Worm (Caenorhabditis elegans) whole organism, L1 larva: Measurements from ENCODE around the gene C39D10.1.

ENCODE experiments used
- blmp-1 ChIP-seq: fragments of 150-350 bp; optimal IDR thresholded peaks from 2 replicates; lab custom pipeline; 2014; ENCODE audit warnings: missing biosample characterization, missing genetic modification characterization
- ceh-88 ChIP-seq: fragments of 200-800 bp; sonication (Bioruptor generic); IDR thresholded peaks from 2 replicates; pipeline ENCODE4 v1.3.6; 2022; ENCODE audit warnings: missing genetic modification characterization, missing compliant biosample characterization
- ceh-90 ChIP-seq: sonication (generic microtip); optimal IDR thresholded peaks from 2 replicates; lab custom pipeline; 2016; ENCODE audit warnings: missing genetic modification characterization, missing compliant biosample characterization
- ces-1 ChIP-seq: fragments of 150-350 bp; optimal IDR thresholded peaks from 2 replicates; lab custom pipeline; 2014; ENCODE audit warnings: missing biosample characterization, missing genetic modification reagents, missing genetic modification characterization
- dpl-1 ChIP-seq, 3 experiments: fragments of 150-350 bp in 2 of 3; sonication (generic microtip) in 1 of 3; optimal IDR thresholded peaks; 2 replicates each; lab custom pipeline; 2014 to 2017; ENCODE audit warnings: missing biosample characterization in 3 of 3, missing genetic modification characterization in 3 of 3, missing genetic modification reagents in 3 of 3
- dsc-1 ChIP-seq: sonication (generic microtip); optimal IDR thresholded peaks from 2 replicates; lab custom pipeline; 2016; ENCODE audit warnings: mild to moderate bottlenecking, missing genetic modification characterization, missing compliant biosample characterization
- egl-13 ChIP-seq: sonication (generic microtip); optimal IDR thresholded peaks from 2 replicates; lab custom pipeline; 2016; ENCODE audit warnings: missing genotype, missing genetic modification reagents, missing genetic modification characterization, missing compliant biosample characterization
- egl-27 ChIP-seq, 2 experiments: fragments of 150-350 bp in 1 of 2; sonication (generic microtip); optimal IDR thresholded peaks; 3 replicates each; lab custom pipeline; 2017 to 2018; ENCODE audit warnings: missing biosample characterization in 2 of 2, missing genetic modification characterization in 2 of 2, missing genetic modification reagents in 2 of 2
- elt-2 ChIP-seq: sonication (generic microtip); optimal IDR thresholded peaks from 2 replicates; lab custom pipeline; 2016; ENCODE audit warnings: missing genetic modification characterization, mild to moderate bottlenecking, inconsistent platforms, missing compliant biosample characterization, missing genetic modification reagents
- ets-5 ChIP-seq: fragments of 200-800 bp; sonication (Bioruptor generic); IDR thresholded peaks from 2 replicates; pipeline ENCODE4 v1.3.6; 2022; ENCODE audit warnings: missing genetic modification characterization, missing compliant biosample characterization
- fkh-4 ChIP-seq: sonication (generic microtip); optimal IDR thresholded peaks from 2 replicates; lab custom pipeline; 2016; ENCODE audit warnings: missing compliant biosample characterization, missing genetic modification characterization, borderline replicate concordance
- fkh-8 ChIP-seq: sonication (generic microtip); optimal IDR thresholded peaks from 2 replicates; lab custom pipeline; 2016; ENCODE audit warnings: mild to moderate bottlenecking, missing genetic modification characterization, missing compliant biosample characterization
- isw-1 ChIP-seq: fragments of 200-800 bp; sonication (Bioruptor generic); IDR thresholded peaks from 2 replicates; pipeline ENCODE4 v1.3.6; 2022; ENCODE audit warnings: missing genetic modification characterization, missing compliant biosample characterization
- jun-1 ChIP-seq: fragments of 150-350 bp; optimal IDR thresholded peaks from 2 replicates; lab custom pipeline; 2014; ENCODE audit warnings: missing biosample characterization, missing genetic modification reagents, missing genetic modification characterization
- lin-13 ChIP-seq: fragments of 150-350 bp; optimal IDR thresholded peaks from 2 replicates; lab custom pipeline; 2014; ENCODE audit warnings: missing biosample characterization, missing genetic modification reagents, missing genetic modification characterization
- lin-35 ChIP-seq, 2 experiments: fragments of 150-350 bp; optimal IDR thresholded peaks; 2 replicates each; lab custom pipeline; 2014; ENCODE audit warnings: missing biosample characterization in 2 of 2, missing genetic modification characterization in 2 of 2, missing genetic modification reagents in 2 of 2
- lir-3 ChIP-seq: sonication (generic microtip); optimal IDR thresholded peaks from 2 replicates; lab custom pipeline; 2016; ENCODE audit warnings: mild to moderate bottlenecking, missing genetic modification characterization, moderate library complexity, missing compliant biosample characterization; ENCODE audit not compliant: poor library complexity
- mdl-1 ChIP-seq, 2 experiments: fragments of 150-350 bp; optimal IDR thresholded peaks; 2 replicates each; lab custom pipeline; 2014 to 2017; ENCODE audit warnings: missing biosample characterization in 2 of 2, missing genetic modification characterization in 2 of 2, inconsistent platforms in 1 of 2
- mef-2 ChIP-seq: fragments of 150-350 bp; optimal IDR thresholded peaks from 2 replicates; lab custom pipeline; 2014; ENCODE audit warnings: missing biosample characterization, missing genetic modification characterization
- nhr-12 ChIP-seq: sonication (generic microtip); optimal IDR thresholded peaks from 2 replicates; lab custom pipeline; 2017; ENCODE audit warnings: missing biosample characterization, missing genetic modification characterization
- nhr-20 ChIP-seq: sonication (generic microtip); optimal IDR thresholded peaks from 2 replicates; lab custom pipeline; 2016; ENCODE audit warnings: mild to moderate bottlenecking, missing genetic modification characterization, missing compliant biosample characterization
- nhr-71 ChIP-seq: sonication (generic microtip); optimal IDR thresholded peaks from 2 replicates; lab custom pipeline; 2016; ENCODE audit warnings: mild to moderate bottlenecking, missing genetic modification characterization, moderate library complexity, missing compliant biosample characterization
- nhr-77 ChIP-seq: fragments of 150-350 bp; optimal IDR thresholded peaks from 2 replicates; lab custom pipeline; 2014; ENCODE audit warnings: missing biosample characterization, missing genetic modification characterization
- nhr-84 ChIP-seq: sonication (generic microtip); optimal IDR thresholded peaks from 2 replicates; lab custom pipeline; 2017; ENCODE audit warnings: missing biosample characterization, missing genetic modification characterization
- nhr-85 ChIP-seq: sonication (generic microtip); peaks from one replicate; lab custom pipeline; 2016; ENCODE audit warnings: missing genetic modification characterization, inconsistent platforms, missing compliant biosample characterization
- nhr-90 ChIP-seq: sonication (generic microtip); optimal IDR thresholded peaks from 2 replicates; lab custom pipeline; 2016; ENCODE audit warnings: mild to moderate bottlenecking, missing genetic modification characterization, missing compliant biosample characterization; ENCODE audit not compliant: poor library complexity
- pax-3 ChIP-seq: fragments of 200-800 bp; sonication (Bioruptor generic); optimal IDR thresholded peaks from 2 replicates; lab custom pipeline; 2018; ENCODE audit warnings: mild to moderate bottlenecking, missing genetic modification characterization, moderate library complexity, missing compliant biosample characterization
- skn-1 ChIP-seq: fragments of 150-350 bp; optimal IDR thresholded peaks from 2 replicates; lab custom pipeline; 2014; ENCODE audit warnings: missing biosample characterization, missing genetic modification characterization
- snpc-4 ChIP-seq: fragments of 150-350 bp; optimal IDR thresholded peaks from 2 replicates; lab custom pipeline; 2014; ENCODE audit warnings: missing biosample characterization, missing genetic modification characterization
- snu-23 ChIP-seq: sonication (generic microtip); optimal IDR thresholded peaks from 2 replicates; lab custom pipeline; 2016; ENCODE audit warnings: missing genetic modification characterization, missing compliant biosample characterization
- swsn-7 ChIP-seq: sonication (generic microtip); optimal IDR thresholded peaks from 2 replicates; lab custom pipeline; 2016; ENCODE audit warnings: missing genetic modification characterization, missing compliant biosample characterization
- unc-86 ChIP-seq: sonication (generic microtip); optimal IDR thresholded peaks from 2 replicates; lab custom pipeline; 2016; ENCODE audit warnings: missing genetic modification characterization, missing compliant biosample characterization
- unc-98 ChIP-seq: fragments of 200-800 bp; sonication (Bioruptor generic); IDR thresholded peaks from 2 replicates; pipeline ENCODE4 v1.3.6; 2022; ENCODE audit warnings: missing genetic modification characterization, missing compliant biosample characterization
- vab-15 ChIP-seq: sonication (generic microtip); optimal IDR thresholded peaks from 2 replicates; lab custom pipeline; 2017; ENCODE audit warnings: missing genotype, mild to moderate bottlenecking, missing genetic modification characterization, missing compliant biosample characterization
- ztf-4 ChIP-seq: fragments of 150-350 bp; optimal IDR thresholded peaks from 2 replicates; lab custom pipeline; 2014; ENCODE audit warnings: missing biosample characterization, missing genetic modification characterization

Gene C39D10.1

ce11 chrX:7901840-7902239 is 4.9 kb upstream of the C39D10.1 start:
- TF ChIP-seq elt-2 = peak; percentile 49
- TF ChIP-seq lin-35 (GFP tag; optimal IDR thresholded peaks at IDR 0.05; lab: Kevin White, UChicago) = peak in 1 of 2 experiments; percentile 5
- TF ChIP-seq isw-1 (GFP tag; lab: Robert Waterston, UW) = no peak

- TF ChIP-seq vab-15 (no peak), egl-27 (tag; optimal IDR thresholded peaks at IDR 0.05; lab: Kevin White, UChicago) (no peak), nhr-85 (no peak), fkh-4 (no peak), lir-3 (tag; lab: Kevin White, UChicago) (no peak), mdl-1 (tag; optimal IDR thresholded peaks at IDR 0.05; lab: Kevin White, UChicago) (no peak), ces-1 (GFP tag; lab: Kevin White, UChicago) (no peak), dpl-1 (GFP tag; optimal IDR thresholded peaks at IDR 0.05; lab: Kevin White, UChicago) (no peak), ceh-88 (GFP tag; lab: Robert Waterston, UW) (no peak), ets-5 (GFP tag; lab: Robert Waterston, UW) (no peak), nhr-71 (tag; lab: Kevin White, UChicago) (no peak), snu-23 (GFP tag; lab: Kevin White, UChicago) (no peak), lin-35 (GFP tag; optimal IDR thresholded peaks at IDR 0.05; lab: Kevin White, UChicago) (no peak), snpc-4 (no peak), ceh-90 (tag; lab: Kevin White, UChicago) (no peak)
Measured at ce11 chrX:7902976-7903375, 3.8 kb upstream of the C39D10.1 start, which contains the start of gene C39D10.11. Gene C39D10.11, plus strand, starts transcription at chrX:7903276.

- no peak for TF ChIP-seq nhr-77 (tag; lab: Kevin White, UChicago)
- TF ChIP-seq jun-1 = no peak
- TF ChIP-seq unc-86 = no peak
- no peak for TF ChIP-seq unc-98 (GFP tag; lab: Robert Waterston, UW)
- no peak for TF ChIP-seq nhr-71 (tag; lab: Kevin White, UChicago)
- TF ChIP-seq egl-13 (tag; lab: Kevin White, UChicago) = no peak
- TF ChIP-seq, all 84 proteins: peak for 0
Measured at ce11 chrX:7913830-7914229, 7.1 kb downstream of the C39D10.1 start, which contains the start of gene C39D10.7. Gene C39D10.7, minus strand, starts transcription at chrX:7913930.

ce11 chrX:7915616-7916015 is 8.9 kb downstream of the C39D10.1 start:
- TF ChIP-seq nhr-90 (tag; lab: Kevin White, UChicago) (no peak), snu-23 (GFP tag; lab: Kevin White, UChicago) (no peak), mef-2 (tag; lab: Kevin White, UChicago) (no peak), nhr-84 (tag; lab: Kevin White, UChicago) (no peak), nhr-71 (tag; lab: Kevin White, UChicago) (no peak), pax-3 (no peak), dsc-1 (tag; lab: Kevin White, UChicago) (no peak), vab-15 (no peak), nhr-12 (tag; lab: Kevin White, UChicago) (no peak), ztf-4 (tag; lab: Kevin White, UChicago) (no peak), swsn-7 (tag; lab: Kevin White, UChicago) (no peak), skn-1 (tag; lab: Kevin White, UChicago) (no peak), lin-35 (GFP tag; optimal IDR thresholded peaks at IDR 0.05; lab: Kevin White, UChicago) (no peak), isw-1 (GFP tag; lab: Robert Waterston, UW) (no peak), fkh-4 (no peak), unc-86 (no peak), jun-1 (no peak), lin-13 (GFP tag; lab: Kevin White, UChicago) (no peak)
- TF ChIP-seq, all 84 proteins: peak for 0

ce11 chrX:7916076-7916475 is 9.3 kb downstream of the C39D10.1 start:
- TF ChIP-seq nhr-20 (tag; lab: Kevin White, UChicago) (no peak), fkh-8 (tag; lab: Kevin White, UChicago) (peak; percentile 56), blmp-1 (tag; lab: Kevin White, UChicago) (peak; percentile 78)
